Fruit fly (Drosophila melanogaster): Measurements from ENCODE around the gene CG5199.

The CG5199 gene

dm6 chr3L:20470991-20471498 is 18.4 kb upstream of the CG5199 start (continued):
- TF ChIP-seq CG18599 (GFP tag; optimal IDR thresholded peaks at IDR 0.05) (peak; percentile 41), eve (GFP tag; optimal IDR thresholded peaks at IDR 0.05) (peak in 1 of 2 experiments; percentile 54), lmd (GFP tag; IDR thresholded peaks at IDR 0.05) (peak; percentile 45), Ravus (GFP tag; IDR thresholded peaks at IDR 0.05) (no peak), Nf-YA (GFP tag; IDR thresholded peaks at IDR 0.05) (peak; percentile 53; the same call in 1 of the 2 replicates), CG11456 (GFP tag; IDR thresholded peaks at IDR 0.05) (no peak), sens (GFP tag) (peak; percentile 26), CG2678 (tag; optimal IDR thresholded peaks at IDR 0.05) (peak; percentile 38), CG12104 (GFP tag; optimal IDR thresholded peaks at IDR 0.05) (peak; percentile 49), ci (GFP tag; IDR thresholded peaks at IDR 0.05) (peak; percentile 86), dati (GFP tag; IDR thresholded peaks at IDR 0.05) (peak; percentile 63; the same call in 1 of the 2 replicates), nmo (GFP tag; optimal IDR thresholded peaks at IDR 0.05) (peak; percentile 23), CG17568 (GFP tag; optimal IDR thresholded peaks at IDR 0.05) (peak; percentile 34), dm (GFP tag; optimal IDR thresholded peaks at IDR 0.05) (no peak), slp2 (GFP tag; optimal IDR thresholded peaks at IDR 0.05) (no peak), CG17328 (GFP tag; IDR thresholded peaks at IDR 0.05) (peak; percentile 38; the same call in 1 of the 2 replicates), nerfin-1 (tag; optimal IDR thresholded peaks at IDR 0.05) (no peak), ro (GFP tag; IDR thresholded peaks at IDR 0.05) (no peak), klu (GFP tag; IDR thresholded peaks at IDR 0.05) (no peak), CG7556 (GFP tag; optimal IDR thresholded peaks at IDR 0.05) (peak; percentile 40), pho (GFP tag; optimal IDR thresholded peaks at IDR 0.05) (no peak), trh (GFP tag; optimal IDR thresholded peaks at IDR 0.05) (no peak), zen (tag; optimal IDR thresholded peaks at IDR 0.05) (no peak), run (tag; optimal IDR thresholded peaks at IDR 0.05) (peak; percentile 45), CG9437 (GFP tag; optimal IDR thresholded peaks at IDR 0.05) (no peak), trem (tag; optimal IDR thresholded peaks at IDR 0.05) (no peak), HLH54F (GFP tag; optimal IDR thresholded peaks at IDR 0.05) (no peak), chif (GFP tag; optimal IDR thresholded peaks at IDR 0.05) (no peak), fd96Cb (tag; optimal IDR thresholded peaks at IDR 0.05) (peak; percentile 50), luna (GFP tag; optimal IDR thresholded peaks at IDR 0.05) (no peak), CG12219 (GFP tag; optimal IDR thresholded peaks at IDR 0.05) (peak; percentile 53), D19B (GFP tag; optimal IDR thresholded peaks at IDR 0.05) (peak; percentile 6), Jarid2 (GFP tag; optimal IDR thresholded peaks at IDR 0.05) (peak; percentile 9), CG3407 (GFP tag; optimal IDR thresholded peaks at IDR 0.05) (peak; percentile 21), YL-1 (GFP tag; optimal IDR thresholded peaks at IDR 0.05) (no peak), esg (GFP tag; conservative IDR thresholded peaks at IDR 0.05) (peak; percentile 22; the same call in 1 of the 2 replicates), CG33557 (GFP tag; optimal IDR thresholded peaks at IDR 0.05) (no peak), Camta (GFP tag; optimal IDR thresholded peaks at IDR 0.05) (no peak), shn (GFP tag; optimal IDR thresholded peaks at IDR 0.05) (no peak), CG7357 (GFP tag; IDR thresholded peaks at IDR 0.05) (no peak), Trl (optimal IDR thresholded peaks at IDR 0.05) (no peak), Trl (GFP tag; optimal IDR thresholded peaks at IDR 0.05) (no peak), ewg (GFP tag; optimal IDR thresholded peaks at IDR 0.05) (peak; percentile 10), CG3281 (GFP tag; optimal IDR thresholded peaks at IDR 0.05) (peak; percentile 33), CG15479 (GFP tag; optimal IDR thresholded peaks at IDR 0.05) (no peak), ap (GFP tag; IDR thresholded peaks at IDR 0.05) (peak; percentile 26; the same call in 1 of the 2 replicates), hth (optimal IDR thresholded peaks at IDR 0.05) (no peak), CG3838 (GFP tag; optimal IDR thresholded peaks at IDR 0.05) (no peak), CG1647 (GFP tag; optimal IDR thresholded peaks at IDR 0.05) (no peak), CG7372 (GFP tag; IDR thresholded peaks at IDR 0.05) (peak; percentile 7; the same call in 1 of the 2 replicates), CG33213 (GFP tag; optimal IDR thresholded peaks at IDR 0.05) (no peak), CG14667 (GFP tag; IDR thresholded peaks at IDR 0.05) (no peak)
